Fruit fly (Drosophila melanogaster): ENCODE data around the gene CG17726.

Gene CG17726

DNA sequence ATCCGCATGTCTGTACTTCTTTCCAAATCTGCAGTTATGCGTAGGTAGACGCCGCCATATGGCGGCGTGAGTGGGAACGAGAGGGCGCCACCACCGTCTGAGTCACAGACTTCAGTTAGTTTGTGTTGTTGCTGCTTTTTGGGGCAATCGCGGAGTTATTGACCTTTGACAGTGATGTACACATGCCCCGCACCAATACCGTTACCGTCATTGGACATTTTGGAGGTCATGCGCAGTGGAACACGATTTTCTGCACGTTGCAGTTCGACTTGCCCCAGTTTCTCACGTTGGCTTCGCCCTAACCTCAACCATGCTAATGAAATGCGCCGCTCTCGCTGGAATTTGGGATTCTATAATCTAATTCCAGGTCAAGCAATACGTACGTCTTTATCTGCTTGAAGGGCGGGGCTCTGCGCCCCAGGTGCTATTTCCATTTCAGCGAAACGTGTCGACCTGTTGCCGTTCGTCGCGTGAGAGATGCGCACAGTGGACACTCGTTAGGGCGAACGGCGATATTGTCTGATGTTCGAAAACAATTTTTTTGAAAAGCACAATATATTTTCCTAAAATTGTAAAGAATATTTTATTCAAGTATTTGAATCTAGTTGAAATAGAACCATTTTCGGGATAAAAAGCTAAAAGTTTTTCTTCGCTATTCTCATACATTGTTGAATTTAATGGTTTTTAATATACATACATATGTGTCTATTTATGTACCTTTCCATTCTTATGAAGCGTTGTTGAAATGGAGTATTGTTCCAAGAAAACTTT lies 15.1 kb upstream of the CG17726 start (continued):
- TF ChIP-seq unc-4 (GFP tag; IDR thresholded peaks at IDR 0.05; ENCODE audit: partially characterized antibody) (no peak), Bgb (GFP tag; IDR thresholded peaks at IDR 0.05; ENCODE audit: partially characterized antibody) (no peak), odd (GFP tag; optimal IDR thresholded peaks at IDR 0.05) (no peak), Blimp-1 (GFP tag; optimal IDR thresholded peaks at IDR 0.05) (peak; percentile 56), Stat92E (GFP tag; optimal IDR thresholded peaks at IDR 0.05) (no peak), sd (tag; optimal IDR thresholded peaks at IDR 0.05) (peak; percentile 97), pfk (GFP tag; optimal IDR thresholded peaks at IDR 0.05) (no peak), CG17829 (tag; optimal IDR thresholded peaks at IDR 0.05) (peak; percentile 70), Mrtf (GFP tag; IDR thresholded peaks at IDR 0.05) (peak; percentile 64), CoRest (tag; optimal IDR thresholded peaks at IDR 0.05) (peak; percentile 79), Hmr (GFP tag; optimal IDR thresholded peaks at IDR 0.05) (peak; percentile 76), Lhr (GFP tag; optimal IDR thresholded peaks at IDR 0.05) (no peak), rib (GFP tag; IDR thresholded peaks at IDR 0.05) (peak; percentile 65; the same call in 1 of the 2 replicates), CG33213 (GFP tag; optimal IDR thresholded peaks at IDR 0.05) (peak; percentile 64), Ada2b (GFP tag; IDR thresholded peaks at IDR 0.05) (peak; percentile 73), nau (GFP tag; optimal IDR thresholded peaks at IDR 0.05) (peak; percentile 12), ken (GFP tag; IDR thresholded peaks at IDR 0.05) (peak; percentile 78), Rfx (GFP tag; IDR thresholded peaks at IDR 0.05) (peak; percentile 91), CG3995 (GFP tag; optimal IDR thresholded peaks at IDR 0.05) (peak; percentile 2), ab (GFP tag; optimal IDR thresholded peaks at IDR 0.05) (no peak), Asciz (GFP tag; optimal IDR thresholded peaks at IDR 0.05) (peak; percentile 73), sisA (GFP tag; IDR thresholded peaks at IDR 0.05) (peak; percentile 81), eve (GFP tag; optimal IDR thresholded peaks at IDR 0.05) (no peak), Optix (GFP tag; IDR thresholded peaks at IDR 0.05) (peak; percentile 35; the same call in 1 of the 3 replicates), CG6813 (GFP tag; optimal IDR thresholded peaks at IDR 0.05) (no peak), Neu2 (GFP tag; optimal IDR thresholded peaks at IDR 0.05; ENCODE audit: borderline replicate concordance) (no peak), cas (GFP tag; IDR thresholded peaks at IDR 0.05) (peak; percentile 44; the same call in 1 of the 2 replicates), Doc3 (GFP tag; IDR thresholded peaks at IDR 0.05; ENCODE audit: partially characterized antibody) (no peak; the same call in 2 of the 3 replicates), CG15011 (GFP tag; optimal IDR thresholded peaks at IDR 0.05) (no peak), CG6854 (GFP tag; optimal IDR thresholded peaks at IDR 0.05) (peak; percentile 9), peb (GFP tag; IDR thresholded peaks at IDR 0.05) (peak; percentile 45; the same call in 1 of the 2 replicates), fd102C (GFP tag; optimal IDR thresholded peaks at IDR 0.05) (peak; percentile 11), Atf-2 (GFP tag; optimal IDR thresholded peaks at IDR 0.05) (peak; percentile 48), gcm2 (GFP tag; optimal IDR thresholded peaks at IDR 0.05) (peak; percentile 18), so (GFP tag; IDR thresholded peaks at IDR 0.05) (peak; percentile 64; the same call in 1 of the 3 replicates), CG18262 (tag; optimal IDR thresholded peaks at IDR 0.05) (peak; percentile 61), CG8089 (GFP tag; optimal IDR thresholded peaks at IDR 0.05) (peak; percentile 19), CG1832 (GFP tag; optimal IDR thresholded peaks at IDR 0.05) (peak; percentile 43), seq (GFP tag; IDR thresholded peaks at IDR 0.05) (peak; percentile 62), Ssrp (tag; optimal IDR thresholded peaks at IDR 0.05) (peak; percentile 62), bowl (GFP tag; IDR thresholded peaks at IDR 0.05) (peak; percentile 63), CG13424 (tag; optimal IDR thresholded peaks at IDR 0.05) (peak; percentile 63), sens (GFP tag) (peak; percentile 92), ewg (GFP tag; optimal IDR thresholded peaks at IDR 0.05) (peak; percentile 95), cad (GFP tag; optimal IDR thresholded peaks at IDR 0.05) (no peak), CG4707 (GFP tag; optimal IDR thresholded peaks at IDR 0.05) (no peak), ftz-f1 (GFP tag; optimal IDR thresholded peaks at IDR 0.05) (peak; percentile 60), CG10209 (GFP tag; optimal IDR thresholded peaks at IDR 0.05) (peak; percentile 57)

Measured in whole organism, embryonic.